Worm (Caenorhabditis elegans) whole organism, young adult: ENCODE results near the gene arle-14.

Experiments
- B0035.1 ChIP-seq: sonication (generic microtip); optimal IDR thresholded peaks from 2 replicates; lab custom pipeline; 2016; ENCODE audit warnings: missing genetic modification characterization, mild to moderate bottlenecking, missing compliant biosample characterization, missing genotype, missing genetic modification reagents
- B0336.3 ChIP-seq: fragments of 200-800 bp; sonication (Bioruptor generic); IDR thresholded peaks from 2 replicates; pipeline ENCODE4 v1.3.6; 2022; ENCODE audit warnings: missing genetic modification characterization, missing compliant biosample characterization
- F23B12.7 ChIP-seq: sonication (generic microtip); optimal IDR thresholded peaks from 2 replicates; lab custom pipeline; 2017; ENCODE audit warnings: missing genetic modification characterization, mild to moderate bottlenecking, missing compliant biosample characterization, antibody characterized with exemption, moderate library complexity; ENCODE audit not compliant: insufficient read depth
- F57A8.1 ChIP-seq: fragments of 200-800 bp; sonication (Bioruptor generic); optimal IDR thresholded peaks from 2 replicates; lab custom pipeline; 2018; ENCODE audit warnings: mild to moderate bottlenecking, missing genetic modification characterization, moderate library complexity, missing compliant biosample characterization
- K11D2.4 ChIP-seq: fragments of 200-800 bp; sonication (Bioruptor generic); IDR thresholded peaks from 2 replicates; pipeline ENCODE4 v1.3.6; 2022; ENCODE audit warnings: missing genetic modification reagents, missing genetic modification characterization, missing compliant biosample characterization
- ama-1 ChIP-seq, 3 experiments: fragments of 150-350 bp in 1 of 3; sonication (generic microtip) in 2 of 3; optimal IDR thresholded peaks; 2 replicates each; lab custom pipeline; 2014 to 2018; ENCODE audit warnings: missing biosample characterization in 2 of 3, missing genetic modification characterization in 2 of 3, missing genetic modification reagents in 2 of 3
- attf-5 ChIP-seq: fragments of 200-800 bp; sonication (Bioruptor generic); optimal IDR thresholded peaks from 2 replicates; lab custom pipeline; 2018; ENCODE audit warnings: mild to moderate bottlenecking, missing genetic modification characterization, missing compliant biosample characterization
- attf-6 ChIP-seq: fragments of 200-800 bp; sonication (Bioruptor generic); IDR thresholded peaks from 2 replicates; pipeline ENCODE4 v1.3.6; 2022; ENCODE audit warnings: missing genetic modification reagents, missing genetic modification characterization, missing compliant biosample characterization
- bed-2 ChIP-seq: fragments of 200-800 bp; sonication (Bioruptor generic); IDR thresholded peaks from 2 replicates; pipeline ENCODE4 v1.3.6; 2022; ENCODE audit warnings: missing genetic modification reagents, missing genetic modification characterization, missing compliant biosample characterization
- cebp-1 ChIP-seq, 2 experiments: fragments of 200-800 bp in 1 of 2; sonication (Bioruptor generic) in 1 of 2; sonication (generic microtip) in 1 of 2; IDR thresholded peaks in 1 of 2; optimal IDR thresholded peaks in 1 of 2; 2 replicates each; pipeline versions ENCODE4 v1.3.6 to Lab custom; 2017 to 2022; ENCODE audit warnings: missing compliant biosample characterization in 2 of 2, missing genetic modification characterization in 2 of 2, mild to moderate bottlenecking in 1 of 2, missing genetic modification reagents in 1 of 2, moderate library complexity in 1 of 2
- cebp-2 ChIP-seq: fragments of 200-800 bp; sonication (Bioruptor generic); IDR thresholded peaks from 2 replicates; pipeline ENCODE4 v1.3.6; 2022; ENCODE audit warnings: missing genetic modification characterization, missing compliant biosample characterization
- ceh-100 ChIP-seq: fragments of 200-800 bp; sonication (Bioruptor generic); IDR thresholded peaks from 2 replicates; pipeline ENCODE4 v1.3.6; 2022; ENCODE audit warnings: missing genetic modification reagents, missing genetic modification characterization, missing compliant biosample characterization
- ceh-79 ChIP-seq: sonication (generic microtip); optimal IDR thresholded peaks from 2 replicates; lab custom pipeline; 2017; ENCODE audit warnings: mild to moderate bottlenecking, missing genetic modification characterization, missing compliant biosample characterization
- ceh-91 ChIP-seq: fragments of 200-800 bp; sonication (Bioruptor generic); IDR thresholded peaks from 2 replicates; pipeline ENCODE4 v1.3.6; 2022; ENCODE audit warnings: missing genetic modification reagents, missing genetic modification characterization, missing compliant biosample characterization
- dox-1 ChIP-seq: fragments of 200-800 bp; sonication (Bioruptor generic); IDR thresholded peaks from 2 replicates; pipeline ENCODE4 v1.3.6; 2022; ENCODE audit warnings: missing genetic modification reagents, missing genetic modification characterization, missing compliant biosample characterization
- dpl-1 ChIP-seq: fragments of 150-350 bp; optimal IDR thresholded peaks from 2 replicates; lab custom pipeline; 2014; ENCODE audit warnings: missing biosample characterization, missing genetic modification reagents, missing genetic modification characterization
- efl-1 ChIP-seq: fragments of 150-350 bp; optimal IDR thresholded peaks from 2 replicates; lab custom pipeline; 2014; ENCODE audit warnings: missing biosample characterization, missing genetic modification reagents, missing genetic modification characterization
- ekl-4 ChIP-seq: fragments of 200-800 bp; sonication (Bioruptor generic); IDR thresholded peaks from 2 replicates; pipeline ENCODE4 v1.3.6; 2022; ENCODE audit warnings: missing genetic modification reagents, missing genetic modification characterization, missing compliant biosample characterization
- gei-17 ChIP-seq: fragments of 200-800 bp; sonication (Bioruptor generic); optimal IDR thresholded peaks from 2 replicates; lab custom pipeline; 2018; ENCODE audit warnings: mild to moderate bottlenecking, missing genetic modification characterization, missing compliant biosample characterization
- let-607 ChIP-seq, 2 experiments: fragments of 200-800 bp in 1 of 2; sonication (Bioruptor generic) in 1 of 2; sonication (generic microtip) in 1 of 2; optimal IDR thresholded peaks; 2 replicates each; lab custom pipeline; 2016 to 2018; ENCODE audit warnings: mild to moderate bottlenecking in 2 of 2, missing compliant biosample characterization in 2 of 2, missing genetic modification characterization in 2 of 2, moderate library complexity in 2 of 2, missing genotype in 1 of 2
- lin-35 ChIP-seq, 3 experiments: fragments of 150-350 bp in 2 of 3; sonication (generic microtip) in 1 of 3; optimal IDR thresholded peaks; 2 replicates each; lab custom pipeline; 2014 to 2018; ENCODE audit warnings: missing biosample characterization in 3 of 3, missing genetic modification characterization in 3 of 3, missing genetic modification reagents in 3 of 3
- lin-40 ChIP-seq: sonication (generic microtip); optimal IDR thresholded peaks from 2 replicates; lab custom pipeline; 2016; ENCODE audit warnings: missing genetic modification characterization, mild to moderate bottlenecking, missing compliant biosample characterization, missing genotype, missing genetic modification reagents
- lin-54 ChIP-seq: fragments of 200-800 bp; sonication (Bioruptor generic); optimal IDR thresholded peaks from 2 replicates; lab custom pipeline; 2018; ENCODE audit warnings: mild to moderate bottlenecking, missing genetic modification characterization, missing compliant biosample characterization
- lsy-27 ChIP-seq: sonication (generic microtip); optimal IDR thresholded peaks from 2 replicates; lab custom pipeline; 2017; ENCODE audit warnings: missing genetic modification characterization, mild to moderate bottlenecking, missing compliant biosample characterization, antibody characterized with exemption, missing genotype, borderline replicate concordance; ENCODE audit not compliant: insufficient read depth
- madf-10 ChIP-seq: sonication (generic microtip); optimal IDR thresholded peaks from 2 replicates; lab custom pipeline; 2016; ENCODE audit warnings: mild to moderate bottlenecking, missing genetic modification characterization, missing compliant biosample characterization
- madf-6 ChIP-seq: fragments of 200-800 bp; sonication (Bioruptor generic); IDR thresholded peaks from 2 replicates; pipeline ENCODE4 v1.3.6; 2022; ENCODE audit warnings: missing genetic modification reagents, missing genetic modification characterization, missing compliant biosample characterization
- nfya-2 ChIP-seq: fragments of 200-800 bp; sonication (Bioruptor generic); IDR thresholded peaks from 2 replicates; pipeline ENCODE4 v1.3.6; 2022; ENCODE audit warnings: missing genetic modification reagents, missing genetic modification characterization, missing compliant biosample characterization
- nhr-80 ChIP-seq: sonication (generic microtip); optimal IDR thresholded peaks from 2 replicates; lab custom pipeline; 2016; ENCODE audit warnings: missing genetic modification characterization, missing compliant biosample characterization
- repo-1 ChIP-seq: sonication (generic microtip); optimal IDR thresholded peaks from 2 replicates; lab custom pipeline; 2017; ENCODE audit warnings: mild to moderate bottlenecking, missing genetic modification characterization, missing compliant biosample characterization
- rpc-1 ChIP-seq, 2 experiments: fragments of 150-350 bp in 1 of 2; sonication (generic microtip) in 1 of 2; optimal IDR thresholded peaks; 2 replicates each; lab custom pipeline; 2014 to 2018; ENCODE audit warnings: missing biosample characterization in 1 of 2, missing genetic modification characterization in 1 of 2, missing genetic modification reagents in 1 of 2, missing genotype in 1 of 2
- sea-2 ChIP-seq: fragments of 200-800 bp; sonication (Bioruptor generic); IDR thresholded peaks from 2 replicates; pipeline ENCODE4 v1.3.6; 2022; ENCODE audit warnings: missing genetic modification characterization, missing compliant biosample characterization
- snpc-1.3 ChIP-seq: sonication (generic microtip); optimal IDR thresholded peaks from 2 replicates; lab custom pipeline; 2017; ENCODE audit warnings: missing genetic modification characterization, mild to moderate bottlenecking, missing compliant biosample characterization, antibody characterized with exemption, moderate library complexity, missing genotype, missing genetic modification reagents; ENCODE audit not compliant: insufficient read depth
- snpc-4 ChIP-seq, 5 experiments: fragments of 150-350 bp in 1 of 5; sonication (generic microtip) in 4 of 5; optimal IDR thresholded peaks; 2 replicates each; lab custom pipeline; 2014 to 2018; ENCODE audit warnings: missing genetic modification characterization in 5 of 5, missing biosample characterization in 3 of 5, antibody characterized with exemption in 2 of 5, mild to moderate bottlenecking in 2 of 5, missing compliant biosample characterization in 2 of 5, missing genotype in 2 of 5, moderate library complexity in 2 of 5, missing genetic modification reagents in 1 of 5
- tbp1 ChIP-seq: fragments of 200-800 bp; sonication (Bioruptor generic); optimal IDR thresholded peaks from 2 replicates; lab custom pipeline; 2018; ENCODE audit warnings: mild to moderate bottlenecking, missing genetic modification characterization, missing compliant biosample characterization
- unc-62 ChIP-seq: fragments of 150-350 bp; optimal IDR thresholded peaks from 2 replicates; lab custom pipeline; 2014; ENCODE audit warnings: missing biosample characterization, missing genetic modification reagents, missing genetic modification characterization
- ztf-22 ChIP-seq: fragments of 200-800 bp; sonication (Bioruptor generic); optimal IDR thresholded peaks from 2 replicates; lab custom pipeline; 2018; ENCODE audit warnings: mild to moderate bottlenecking, missing genetic modification characterization, moderate library complexity, missing compliant biosample characterization
- ztf-26 ChIP-seq: sonication (generic microtip); optimal IDR thresholded peaks from 2 replicates; lab custom pipeline; 2017; ENCODE audit warnings: missing genetic modification characterization, missing compliant biosample characterization
- ztf-28 ChIP-seq: fragments of 200-800 bp; sonication (Bioruptor generic); IDR thresholded peaks from 2 replicates; pipeline ENCODE4 v1.3.6; 2022; ENCODE audit warnings: missing genetic modification reagents, missing genetic modification characterization, missing compliant biosample characterization
- ztf-6 ChIP-seq: fragments of 200-800 bp; sonication (Bioruptor generic); IDR thresholded peaks from 2 replicates; pipeline ENCODE4 v1.3.6; 2022; ENCODE audit warnings: missing genetic modification reagents, missing genetic modification characterization, missing compliant biosample characterization

arle-14 gene

DNA sequence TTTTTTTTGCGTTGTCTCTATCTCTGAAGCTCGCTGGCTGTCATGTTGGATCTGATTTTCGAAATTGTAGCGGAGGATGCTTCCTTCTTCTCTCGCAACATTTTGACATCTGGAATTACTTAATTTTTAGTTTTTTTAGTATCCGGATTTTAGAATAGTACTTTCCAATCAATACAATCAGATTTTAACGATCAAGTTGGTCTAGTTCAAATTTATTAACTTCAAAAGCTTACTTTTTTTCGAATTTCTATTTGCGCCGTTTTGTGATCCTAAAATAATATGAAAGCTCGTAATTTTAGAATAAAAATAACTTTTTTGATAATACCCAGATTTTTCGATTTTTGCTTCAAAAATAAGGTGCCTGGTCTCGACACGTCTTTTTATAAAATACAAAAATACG lies 17.3 kb downstream of the arle-14 start, which contains the start of gene B0336.12:
Gene B0336.12 (minus strand): TSS at position 101 of the 400 bp plus-strand sequence.
- no peak for TF ChIP-seq K11D2.4 (GFP tag; lab: Robert Waterston, UW)
- TF ChIP-seq cebp-2 (GFP tag; lab: Robert Waterston, UW) = no peak
- no peak for TF ChIP-seq lin-54 (GFP tag; lab: Kevin White, UChicago)
- no peak for TF ChIP-seq ztf-22
- no peak for TF ChIP-seq lin-35 (GFP tag; optimal IDR thresholded peaks at IDR 0.05; lab: Kevin White, UChicago)
- no peak for TF ChIP-seq lsy-27 (tag; lab: Kevin White, UChicago)
- TF ChIP-seq B0035.1 (tag; lab: Kevin White, UChicago) = no peak
- no peak for TF ChIP-seq ztf-6 (GFP tag; lab: Robert Waterston, UW)
- no peak for TF ChIP-seq madf-10 (tag; lab: Kevin White, UChicago)
- no peak for TF ChIP-seq F57A8.1 (GFP tag; lab: Kevin White, UChicago)
- no peak for TF ChIP-seq let-607 (tag; optimal IDR thresholded peaks at IDR 0.05; lab: Kevin White, UChicago)
- TF ChIP-seq ztf-28 (GFP tag; lab: Robert Waterston, UW) = no peak
- TF ChIP-seq ekl-4 (GFP tag; lab: Robert Waterston, UW) = no peak
- TF ChIP-seq ceh-79 (tag; lab: Kevin White, UChicago) = no peak
- TF ChIP-seq snpc-1.3 (tag; lab: Kevin White, UChicago) = no peak
- TF ChIP-seq rpc-1 (optimal IDR thresholded peaks at IDR 0.05; lab: Kevin White, UChicago) = no peak
- TF ChIP-seq rpc-1 (tag; optimal IDR thresholded peaks at IDR 0.05; lab: Kevin White, UChicago) = no peak
- no peak for TF ChIP-seq ceh-100 (GFP tag; lab: Robert Waterston, UW)
- no peak for TF ChIP-seq F23B12.7 (tag; lab: Kevin White, UChicago)

DNA sequence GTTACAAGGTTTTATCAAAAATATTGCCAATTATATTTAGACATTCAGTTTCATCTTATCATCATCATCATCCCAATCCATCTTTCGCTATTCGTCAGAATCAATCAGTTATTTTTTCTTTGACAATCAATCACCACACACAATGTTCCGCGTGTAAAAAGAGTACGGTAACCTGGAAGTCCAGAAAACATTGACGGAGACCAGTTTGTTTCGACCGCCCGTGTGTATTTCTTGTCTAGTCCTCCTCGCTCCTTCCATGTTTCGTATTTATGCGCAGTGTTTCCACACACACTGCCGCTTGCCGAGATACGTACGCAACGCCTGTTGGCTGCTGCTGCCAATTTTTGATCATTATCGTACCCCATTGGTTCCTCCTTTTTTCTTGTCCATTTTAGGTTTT lies 18.0 kb downstream of the arle-14 start:
- peak; percentile 48; the same call in 1 of the 2 replicates for TF ChIP-seq B0336.3
- peak; percentile 10 for TF ChIP-seq lin-40 (tag; lab: Kevin White, UChicago)
- peak; percentile 83 for TF ChIP-seq nhr-80 (tag; lab: Kevin White, UChicago)
- TF ChIP-seq ama-1 (optimal IDR thresholded peaks at IDR 0.05; lab: Kevin White, UChicago) = no peak
- peak in 1 of 2 experiments; percentile 22 for TF ChIP-seq ama-1 (GFP tag; optimal IDR thresholded peaks at IDR 0.05; lab: Kevin White, UChicago)
- TF ChIP-seq ztf-26 (tag; lab: Kevin White, UChicago) = peak; percentile 29
- TF ChIP-seq attf-5 (GFP tag; lab: Kevin White, UChicago) = peak; percentile 12
- TF ChIP-seq unc-62 (GFP tag; lab: Kevin White, UChicago) = no peak
- TF ChIP-seq tbp1 (GFP tag; lab: Kevin White, UChicago) = peak; percentile 6
- TF ChIP-seq attf-6 = no peak
- TF ChIP-seq dpl-1 = no peak
- TF ChIP-seq let-607 (tag; optimal IDR thresholded peaks at IDR 0.05; lab: Kevin White, UChicago) = peak in 1 of 2 experiments; percentile 40
- no peak for TF ChIP-seq repo-1 (tag; lab: Kevin White, UChicago)
- TF ChIP-seq ztf-22 = no peak
- no peak for TF ChIP-seq bed-2
- peak; percentile 25; the same call in 1 of the 2 replicates for TF ChIP-seq madf-6 (GFP tag; lab: Robert Waterston, UW)
- no peak for TF ChIP-seq nfya-2
- TF ChIP-seq dox-1 (GFP tag; lab: Robert Waterston, UW) = 0 out of 2 replicates have a peak, but pooled peaks have one; percentile 20
- TF ChIP-seq snpc-4 (GFP tag; optimal IDR thresholded peaks at IDR 0.05; lab: Kevin White, UChicago) = no peak
- peak in 1 of 4 experiments; percentile 44 for TF ChIP-seq snpc-4 (tag; optimal IDR thresholded peaks at IDR 0.05; lab: Kevin White, UChicago)

- TF ChIP-seq ceh-91 (no peak), gei-17 (GFP tag; lab: Kevin White, UChicago) (no peak), ztf-6 (GFP tag; lab: Robert Waterston, UW) (no peak), sea-2 (no peak), repo-1 (tag; lab: Kevin White, UChicago) (no peak), cebp-1 (GFP tag; IDR thresholded peaks at IDR 0.05; lab: Robert Waterston, UW) (no peak), cebp-1 (tag; optimal IDR thresholded peaks at IDR 0.05; lab: Kevin White, UChicago) (peak; percentile 82), efl-1 (GFP tag; lab: Kevin White, UChicago) (no peak)
Measured at ce11 chrIII:5711242-5711641, 18.5 kb downstream of the arle-14 start, which contains the start of gene rbm-26. TSS of gene rbm-26 (plus strand) at chrIII:5711542.
